Fruit fly (Drosophila melanogaster): ENCODE measurements around the gene Alg9.

- TF ChIP-seq psq (optimal IDR thresholded peaks at IDR 0.05) (no peak), Sin3A (optimal IDR thresholded peaks at IDR 0.05) (no peak)
Measured at dm6 chr3R:25208042-25208766, 13.2 kb upstream of the Alg9 start, which contains the start of gene Cad96Ca.

Measured in Kc167 (cell line).